ENCODE assay signal across 3 worm cellular contexts in the genomic region with DNA sequence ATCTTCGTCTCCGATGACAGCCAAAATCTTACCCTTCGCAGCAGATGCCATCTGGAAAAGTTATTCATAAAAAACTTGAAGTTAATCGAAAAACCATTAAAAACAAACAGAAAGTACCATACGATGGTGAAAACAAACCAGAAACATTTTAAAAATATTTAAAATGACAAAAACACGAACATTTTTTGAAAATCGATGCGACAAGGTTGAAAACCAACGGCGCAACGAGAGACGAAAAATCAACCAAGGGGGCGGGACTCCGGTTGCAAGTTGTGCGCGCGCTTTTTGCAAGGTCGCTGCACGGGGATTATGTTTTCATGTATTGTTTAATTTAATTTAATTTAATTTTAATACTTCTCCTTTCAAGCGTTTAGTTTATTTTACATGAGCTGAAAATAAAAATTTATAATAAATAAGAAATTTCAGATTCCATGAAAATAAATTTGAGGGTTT.
A peak's percentile ranks its signal among the peaks of the same experiment; 100 is the strongest.
TF ChIP-seq lines count a peak whose summit lies in the region.

vha-9 (minus strand) TSS at position 51 of the 453 bp plus-strand sequence.

TF ChIP-seq in whole organism, L1 larva, 84 proteins besides CTCF, POLR2A, EP300 and RAD21 (continued from another document and continues in another):
- peak; percentile 27 for TF ChIP-seq ceh-8 (GFP tag; optimal IDR thresholded peaks at IDR 0.05; lab: Kevin White, UChicago)
- TF ChIP-seq lsy-2 (tag; optimal IDR thresholded peaks at IDR 0.05; lab: Kevin White, UChicago) = peak; percentile 61 to 78
- no peak for TF ChIP-seq lin-39 (tag; optimal IDR thresholded peaks at IDR 0.05; lab: Kevin White, UChicago)
- peak; percentile 44 to 63 (median 61) for TF ChIP-seq ceh-82 (tag; optimal IDR thresholded peaks at IDR 0.05; lab: Kevin White, UChicago)
- peak; percentile 81 for TF ChIP-seq nhr-90 (tag; optimal IDR thresholded peaks at IDR 0.05; lab: Kevin White, UChicago; ENCODE audit: poor library complexity)
- TF ChIP-seq lin-13 (GFP tag; optimal IDR thresholded peaks at IDR 0.05; lab: Kevin White, UChicago) = peak; percentile 41
- TF ChIP-seq Y116A8C.19 (tag; optimal IDR thresholded peaks at IDR 0.05; lab: Kevin White, UChicago; ENCODE audit: borderline replicate concordance) = no peak
- peak; percentile 83 for TF ChIP-seq nhr-71 (tag; optimal IDR thresholded peaks at IDR 0.05; lab: Kevin White, UChicago)
- TF ChIP-seq aly-2 (tag; optimal IDR thresholded peaks at IDR 0.05; lab: Kevin White, UChicago) = no peak
- no peak for TF ChIP-seq elt-2 (tag; optimal IDR thresholded peaks at IDR 0.05; lab: Kevin White, UChicago)
- TF ChIP-seq nhr-77 (tag; optimal IDR thresholded peaks at IDR 0.05; lab: Kevin White, UChicago) = no peak
- TF ChIP-seq mef-2 (tag; optimal IDR thresholded peaks at IDR 0.05; lab: Kevin White, UChicago) = no peak
- no peak for TF ChIP-seq nhr-12 (tag; optimal IDR thresholded peaks at IDR 0.05; lab: Kevin White, UChicago)
- no peak for TF ChIP-seq sptf-1 (tag; optimal IDR thresholded peaks at IDR 0.05; lab: Kevin White, UChicago)
- TF ChIP-seq alr-1 (tag; optimal IDR thresholded peaks at IDR 0.05; lab: Kevin White, UChicago; ENCODE audit: borderline replicate concordance) = no peak
- no peak for TF ChIP-seq sup-37 (GFP tag; optimal IDR thresholded peaks at IDR 0.05; lab: Kevin White, UChicago)
- no peak for TF ChIP-seq fos-1 (tag; optimal IDR thresholded peaks at IDR 0.05; lab: Kevin White, UChicago)
- peak; percentile 57 for TF ChIP-seq nhr-19 (GFP tag; conservative IDR thresholded peaks at IDR 0.05; lab: Robert Waterston, UW)
- no peak for TF ChIP-seq aha-1 (tag; optimal IDR thresholded peaks at IDR 0.05; lab: Kevin White, UChicago)
- TF ChIP-seq nhr-76 (tag; optimal IDR thresholded peaks at IDR 0.05; lab: Kevin White, UChicago) = no peak
- no peak for TF ChIP-seq jun-1 (tag; optimal IDR thresholded peaks at IDR 0.05; lab: Kevin White, UChicago)
- peak; percentile 52 for TF ChIP-seq F16B12.6 (tag; optimal IDR thresholded peaks at IDR 0.05; lab: Kevin White, UChicago)
- peak; percentile 35; the same call in 1 of the 2 replicates for TF ChIP-seq ceh-88 (GFP tag; IDR thresholded peaks at IDR 0.05; lab: Robert Waterston, UW)
- peak; percentile 66 for TF ChIP-seq C16A3.4 (tag; optimal IDR thresholded peaks at IDR 0.05; lab: Kevin White, UChicago)
- peak; percentile 81 for TF ChIP-seq lin-14 (GFP tag; optimal IDR thresholded peaks at IDR 0.05; lab: Kevin White, UChicago)
- peak; percentile 82 for TF ChIP-seq snu-23 (GFP tag; optimal IDR thresholded peaks at IDR 0.05; lab: Kevin White, UChicago)
- TF ChIP-seq lir-3 (tag; optimal IDR thresholded peaks at IDR 0.05; lab: Kevin White, UChicago; ENCODE audit: poor library complexity) = peak; percentile 31
- peak; percentile 74 for TF ChIP-seq rnt-1 (tag; optimal IDR thresholded peaks at IDR 0.05; lab: Kevin White, UChicago)
- TF ChIP-seq ama-1 (optimal IDR thresholded peaks at IDR 0.05; lab: Kevin White, UChicago) = no peak
- peak; percentile 45 for TF ChIP-seq fkh-8 (tag; optimal IDR thresholded peaks at IDR 0.05; lab: Kevin White, UChicago)
- TF ChIP-seq pqm-1 (tag; optimal IDR thresholded peaks at IDR 0.05; lab: Kevin White, UChicago) = no peak
- TF ChIP-seq unc-30 (tag; optimal IDR thresholded peaks at IDR 0.05; lab: Kevin White, UChicago) = no peak
- no peak for TF ChIP-seq nhr-28 (tag; optimal IDR thresholded peaks at IDR 0.05; lab: Kevin White, UChicago)
- TF ChIP-seq mep-1 (tag; optimal IDR thresholded peaks at IDR 0.05; lab: Kevin White, UChicago) = peak; percentile 25
- TF ChIP-seq irx-1 (tag; optimal IDR thresholded peaks at IDR 0.05; lab: Kevin White, UChicago) = peak; percentile 13
- TF ChIP-seq hlh-4 (tag; optimal IDR thresholded peaks at IDR 0.05; lab: Kevin White, UChicago) = no peak
- TF ChIP-seq ztf-4 (tag; optimal IDR thresholded peaks at IDR 0.05; lab: Kevin White, UChicago) = peak; percentile 26
- peak in 1 of 6 experiments; percentile 37 for TF ChIP-seq elt-3 (tag; optimal IDR thresholded peaks at IDR 0.05; lab: Kevin White, UChicago)
- no peak for TF ChIP-seq egl-27 (tag; optimal IDR thresholded peaks at IDR 0.05; lab: Kevin White, UChicago)
- peak; percentile 48 for TF ChIP-seq isw-1 (GFP tag; IDR thresholded peaks at IDR 0.05; lab: Robert Waterston, UW)
- no peak for TF ChIP-seq nhr-11 (tag; optimal IDR thresholded peaks at IDR 0.05; lab: Kevin White, UChicago)
- TF ChIP-seq ces-1 (GFP tag; optimal IDR thresholded peaks at IDR 0.05; lab: Kevin White, UChicago) = peak; percentile 34

TF ChIP-seq in whole organism, L3 larva, 47 proteins besides CTCF, POLR2A, EP300 and RAD21 (continued from another document):
- TF ChIP-seq nhr-25 (tag; optimal IDR thresholded peaks at IDR 0.05; lab: Kevin White, UChicago) (peak; percentile 31), nhr-23 (tag; optimal IDR thresholded peaks at IDR 0.05; lab: Kevin White, UChicago) (peak; percentile 61), elt-1 (tag; optimal IDR thresholded peaks at IDR 0.05; lab: Kevin White, UChicago) (no peak), sea-2 (GFP tag; optimal IDR thresholded peaks at IDR 0.05; lab: Kevin White, UChicago) (no peak), nfya-1 (tag; optimal IDR thresholded peaks at IDR 0.05; lab: Kevin White, UChicago; ENCODE audit: insufficient read depth) (peak; percentile 70), tbx-2 (tag; optimal IDR thresholded peaks at IDR 0.05; lab: Kevin White, UChicago) (no peak), unc-39 (tag; optimal IDR thresholded peaks at IDR 0.05; lab: Kevin White, UChicago) (no peak), nhr-77 (tag; optimal IDR thresholded peaks at IDR 0.05; lab: Kevin White, UChicago) (no peak), elt-2 (tag; optimal IDR thresholded peaks at IDR 0.05; lab: Kevin White, UChicago) (peak; percentile 54), jun-1 (tag; optimal IDR thresholded peaks at IDR 0.05; lab: Kevin White, UChicago) (no peak), daf-12 (tag; optimal IDR thresholded peaks at IDR 0.05; lab: Kevin White, UChicago) (no peak), snpc-4 (tag; optimal IDR thresholded peaks at IDR 0.05; lab: Kevin White, UChicago) (no peak), nhr-12 (tag; optimal IDR thresholded peaks at IDR 0.05; lab: Kevin White, UChicago) (no peak), mdl-1 (tag; optimal IDR thresholded peaks at IDR 0.05; lab: Kevin White, UChicago) (no peak), fkh-2 (tag; optimal IDR thresholded peaks at IDR 0.05; lab: Kevin White, UChicago) (no peak), ceh-9 (tag; optimal IDR thresholded peaks at IDR 0.05; lab: Kevin White, UChicago) (no peak), ceh-28 (tag; optimal IDR thresholded peaks at IDR 0.05; lab: Kevin White, UChicago) (peak; percentile 52), lin-15B (tag; optimal IDR thresholded peaks at IDR 0.05; lab: Kevin White, UChicago) (peak; percentile 60), ztf-4 (tag; optimal IDR thresholded peaks at IDR 0.05; lab: Kevin White, UChicago) (no peak), mml-1 (tag; optimal IDR thresholded peaks at IDR 0.05; lab: Kevin White, UChicago) (no peak), egl-27 (tag; optimal IDR thresholded peaks at IDR 0.05; lab: Kevin White, UChicago) (no peak), nhr-237 (tag; optimal IDR thresholded peaks at IDR 0.05; lab: Kevin White, UChicago) (no peak), eor-1 (tag; optimal IDR thresholded peaks at IDR 0.05; lab: Kevin White, UChicago) (no peak), unc-62 (GFP tag; optimal IDR thresholded peaks at IDR 0.05; lab: Kevin White, UChicago) (no peak), hmg-11 (tag; optimal IDR thresholded peaks at IDR 0.05; lab: Kevin White, UChicago) (peak; percentile 86), ceh-16 (tag; optimal IDR thresholded peaks at IDR 0.05; lab: Kevin White, UChicago) (no peak), egl-5 (tag; optimal IDR thresholded peaks at IDR 0.05; lab: Kevin White, UChicago) (no peak), nhr-76 (tag; optimal IDR thresholded peaks at IDR 0.05; lab: Kevin White, UChicago) (no peak), elt-3 (tag; optimal IDR thresholded peaks at IDR 0.05; lab: Kevin White, UChicago) (no peak)
TF ChIP-seq in whole organism, L3 larva: peak in this region for 14.

TF ChIP-seq in whole organism, young adult, 124 proteins besides CTCF, POLR2A, EP300 and RAD21 (continued from another document):
- TF ChIP-seq D2030.7 (GFP tag; IDR thresholded peaks at IDR 0.05; lab: Robert Waterston, UW) (peak; percentile 51; the same call in 1 of the 2 replicates), lin-40 (tag; optimal IDR thresholded peaks at IDR 0.05; lab: Kevin White, UChicago) (peak; percentile 44), tbp1 (GFP tag; optimal IDR thresholded peaks at IDR 0.05; lab: Kevin White, UChicago) (peak; percentile 61), hsf-1 (GFP tag; IDR thresholded peaks at IDR 0.05; lab: Robert Waterston, UW) (no peak), nfyb-1 (GFP tag; IDR thresholded peaks at IDR 0.05; lab: Robert Waterston, UW) (peak; percentile 46; the same call in 1 of the 2 replicates), pbrm-1 (GFP tag; IDR thresholded peaks at IDR 0.05; lab: Robert Waterston, UW) (peak; percentile 40; the same call in 1 of the 2 replicates), him-1 (tag; optimal IDR thresholded peaks at IDR 0.05; lab: Kevin White, UChicago) (no peak), atf-7 (tag; optimal IDR thresholded peaks at IDR 0.05; lab: Kevin White, UChicago) (no peak), tlf-1 (GFP tag; optimal IDR thresholded peaks at IDR 0.05; lab: Kevin White, UChicago) (peak; percentile 19), mcd-1 (GFP tag; IDR thresholded peaks at IDR 0.05; lab: Robert Waterston, UW) (peak; percentile 59), zim-3 (tag; optimal IDR thresholded peaks at IDR 0.05; lab: Kevin White, UChicago) (no peak), nfya-1 (tag; optimal IDR thresholded peaks at IDR 0.05; lab: Kevin White, UChicago; ENCODE audit: borderline replicate concordance, insufficient read depth) (no peak), madf-8 (GFP tag; conservative IDR thresholded peaks at IDR 0.05; lab: Robert Waterston, UW) (no peak), snpc-4 (GFP tag; optimal IDR thresholded peaks at IDR 0.05; lab: Kevin White, UChicago) (no peak), snpc-4 (tag; optimal IDR thresholded peaks at IDR 0.05; lab: Kevin White, UChicago) (peak in 1 of 4 experiments; percentile 37), ccch-3 (GFP tag; optimal IDR thresholded peaks at IDR 0.05; lab: Kevin White, UChicago) (no peak), attf-3 (GFP tag; conservative IDR thresholded peaks at IDR 0.05; lab: Robert Waterston, UW) (no peak), nhr-80 (tag; optimal IDR thresholded peaks at IDR 0.05; lab: Kevin White, UChicago) (peak; percentile 32), hlh-26 (GFP tag; conservative IDR thresholded peaks at IDR 0.05; lab: Robert Waterston, UW) (no peak), lin-35 (GFP tag; optimal IDR thresholded peaks at IDR 0.05; lab: Kevin White, UChicago) (peak in 1 of 3 experiments; percentile 26), sdz-38 (tag; optimal IDR thresholded peaks at IDR 0.05; lab: Kevin White, UChicago) (no peak), egl-18 (GFP tag; IDR thresholded peaks at IDR 0.05; lab: Robert Waterston, UW) (no peak), attf-6 (GFP tag; IDR thresholded peaks at IDR 0.05; lab: Robert Waterston, UW) (no peak), lin-54 (GFP tag; optimal IDR thresholded peaks at IDR 0.05; lab: Kevin White, UChicago) (peak; percentile 63), ceh-27 (GFP tag; optimal IDR thresholded peaks at IDR 0.05; lab: Kevin White, UChicago) (peak; percentile 33)
